Fruit fly (Drosophila melanogaster) whole organism, prepupa: ENCODE results near the gene CG13901.

Experiments
- CG1621 ChIP-seq: fragments of 200-800 bp; sonication (Bioruptor generic); optimal IDR thresholded peaks from 3 replicates; lab custom pipeline; 2018; ENCODE audit warnings: missing biosample characterization, mild to moderate bottlenecking, missing genetic modification characterization
- CG3919 ChIP-seq: fragments of 200-800 bp; sonication (Bioruptor generic); optimal IDR thresholded peaks from 3 replicates; lab custom pipeline; 2016; ENCODE audit warnings: missing biosample characterization, missing genetic modification characterization
- Eip78C ChIP-seq: fragments of 200-800 bp; sonication (Bioruptor generic); peaks from one replicate; lab custom pipeline; 2016; ENCODE audit warnings: missing biosample characterization, missing genetic modification characterization
- Gug ChIP-seq: fragments of 200-800 bp; sonication (Bioruptor generic); IDR thresholded peaks from 2 replicates; pipeline ENCODE4 v1.3.6; 2022; ENCODE audit warnings: missing biosample characterization, missing genetic modification characterization
- Lpt ChIP-seq: fragments of 200-800 bp; sonication (Bioruptor generic); optimal IDR thresholded peaks from 3 replicates; lab custom pipeline; 2016; ENCODE audit warnings: missing biosample characterization, missing genetic modification characterization
- Sox102F ChIP-seq: fragments of 200-800 bp; sonication (Bioruptor generic); optimal IDR thresholded peaks from 2 replicates; lab custom pipeline; 2016; ENCODE audit warnings: missing biosample characterization, mild to moderate bottlenecking, missing genetic modification characterization
- Sox14 ChIP-seq: fragments of 200-800 bp; sonication (Bioruptor generic); optimal IDR thresholded peaks from 3 replicates; lab custom pipeline; 2016; ENCODE audit warnings: missing biosample characterization, missing genetic modification characterization
- net ChIP-seq: fragments of 200-800 bp; sonication (Bioruptor generic); optimal IDR thresholded peaks from 3 replicates; lab custom pipeline; 2016; ENCODE audit warnings: missing biosample characterization, missing genetic modification characterization
- vri ChIP-seq: fragments of 200-800 bp; sonication (Bioruptor generic); optimal IDR thresholded peaks from 3 replicates; lab custom pipeline; 2016; ENCODE audit warnings: missing biosample characterization, mild to moderate bottlenecking, missing genetic modification characterization

dm6 chr3L:881496-882235, 44.0 kb upstream of the CG13901 start, which contains the start of gene CG13907:
- TF ChIP-seq net (GFP tag; lab: Kevin White, UChicago) (peak; percentile 16), CG3919 (GFP tag; lab: Kevin White, UChicago) (no peak), Gug (no peak), Sox102F (GFP tag; lab: Kevin White, UChicago) (peak; percentile 30), vri (GFP tag; lab: Kevin White, UChicago) (no peak), Eip78C (GFP tag; lab: Kevin White, UChicago) (no peak), Sox14 (GFP tag; lab: Kevin White, UChicago) (peak; percentile 45), CG1621 (tag; lab: Kevin White, UChicago) (no peak), Lpt (GFP tag; lab: Kevin White, UChicago) (no peak)
